Worm (Caenorhabditis elegans): Measurements from ENCODE around the gene nhr-101.

DNA sequence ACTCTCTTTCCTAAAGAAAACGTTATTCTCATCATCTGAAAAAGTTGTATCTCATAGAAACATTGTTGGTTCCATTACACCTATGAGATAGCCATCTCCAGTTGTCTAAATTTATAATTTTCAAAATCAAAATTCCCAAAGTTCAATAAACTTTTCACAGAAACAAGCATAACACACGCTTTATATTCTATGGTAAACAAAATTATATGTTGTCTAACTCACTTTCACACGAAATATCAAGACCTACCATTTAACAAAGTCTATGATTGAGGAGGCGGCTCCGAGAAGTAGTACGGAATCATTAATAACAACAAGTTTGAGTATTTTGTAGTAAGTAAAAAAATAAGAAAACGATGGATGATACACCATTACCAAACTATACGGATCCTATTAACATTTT is 28.5 kb downstream of the nhr-101 start, which contains the start of gene srx-84:
- TF ChIP-seq ama-1 (optimal IDR thresholded peaks at IDR 0.05): no peak
- TF ChIP-seq egl-13 (tag; optimal IDR thresholded peaks at IDR 0.05): no peak
- no peak for TF ChIP-seq nhr-28 (tag; optimal IDR thresholded peaks at IDR 0.05)
- no peak for TF ChIP-seq elt-3 (tag; optimal IDR thresholded peaks at IDR 0.05)
- no peak for TF ChIP-seq fkh-10 (GFP tag; optimal IDR thresholded peaks at IDR 0.05)
- no peak for TF ChIP-seq zip-4 (GFP tag; optimal IDR thresholded peaks at IDR 0.05)
- TF ChIP-seq unc-86 (tag; optimal IDR thresholded peaks at IDR 0.05): no peak
- no peak for TF ChIP-seq dsc-1 (tag; optimal IDR thresholded peaks at IDR 0.05)
- TF ChIP-seq zag-1 (tag; optimal IDR thresholded peaks at IDR 0.05): no peak

Data from whole organism, L1 larva.